Fruit fly (Drosophila melanogaster): ENCODE data around the gene Apc2.
A peak's percentile ranks its signal among the peaks of the same experiment; 100 is the strongest.

Apc2 gene

dm6 chr3R:24193373-24193879, 29.7 kb downstream of the Apc2 start, which contains the start of the genes SMC6 and CG6204 (continued):
- TF ChIP-seq knrl (GFP tag; IDR thresholded peaks at IDR 0.05; ENCODE audit: partially characterized antibody) (peak; percentile 19; the same call in 1 of the 3 replicates), dmrt99B (tag; optimal IDR thresholded peaks at IDR 0.05) (peak; percentile 95), GATAe (GFP tag; conservative IDR thresholded peaks at IDR 0.05) (peak; percentile 84), h (optimal IDR thresholded peaks at IDR 0.05) (no peak), CG10321 (GFP tag; IDR thresholded peaks at IDR 0.05) (peak; percentile 67; the same call in 1 of the 2 replicates), BtbVII (GFP tag; optimal IDR thresholded peaks at IDR 0.05) (peak; percentile 84), ind (GFP tag; optimal IDR thresholded peaks at IDR 0.05) (peak; percentile 95), emc (GFP tag; optimal IDR thresholded peaks at IDR 0.05) (peak; percentile 40), NC2β (GFP tag; optimal IDR thresholded peaks at IDR 0.05) (peak; percentile 77), Hr39 (optimal IDR thresholded peaks at IDR 0.05) (no peak), CG5953 (GFP tag; IDR thresholded peaks at IDR 0.05) (peak; percentile 78), CG13624 (GFP tag; optimal IDR thresholded peaks at IDR 0.05) (peak; percentile 95), CG11560 (tag; IDR thresholded peaks at IDR 0.05) (peak; percentile 86), CG12769 (tag; optimal IDR thresholded peaks at IDR 0.05) (peak; percentile 96), salm (tag; optimal IDR thresholded peaks at IDR 0.05) (peak; percentile 92), CG3726 (GFP tag; IDR thresholded peaks at IDR 0.05) (peak; percentile 86), Chrac-16 (GFP tag; optimal IDR thresholded peaks at IDR 0.05) (peak; percentile 94), tgo (GFP tag; IDR thresholded peaks at IDR 0.05) (peak; percentile 95), sens-2 (GFP tag; IDR thresholded peaks at IDR 0.05) (peak; percentile 85), aop (GFP tag; IDR thresholded peaks at IDR 0.05) (peak; percentile 18; the same call in 1 of the 2 replicates), CG16813 (GFP tag; IDR thresholded peaks at IDR 0.05; ENCODE audit: partially characterized antibody) (peak; percentile 33; the same call in 1 of the 3 replicates), Rx (GFP tag; IDR thresholded peaks at IDR 0.05) (peak; percentile 89), CG2678 (tag; optimal IDR thresholded peaks at IDR 0.05) (peak; percentile 97), Hey (tag; optimal IDR thresholded peaks at IDR 0.05) (peak; percentile 35), CG8924 (tag; optimal IDR thresholded peaks at IDR 0.05) (peak; percentile 95), CG17612 (GFP tag; IDR thresholded peaks at IDR 0.05) (peak; percentile 75), pan (optimal IDR thresholded peaks at IDR 0.05) (no peak), pan (GFP tag; optimal IDR thresholded peaks at IDR 0.05 in 1 of 2, IDR thresholded peaks at IDR 0.05 in 1 of 2) (peak in 1 of 2 experiments; percentile 96), CG34224 (GFP tag; IDR thresholded peaks at IDR 0.05; ENCODE audit: partially characterized antibody) (0 out of 3 replicates have a peak, but pooled peaks have one; percentile 23), CG15073 (GFP tag; optimal IDR thresholded peaks at IDR 0.05) (peak; percentile 62), Xrp1 (GFP tag; IDR thresholded peaks at IDR 0.05) (peak; percentile 95), Spps (tag; optimal IDR thresholded peaks at IDR 0.05) (peak; percentile 84), CG31365 (tag; optimal IDR thresholded peaks at IDR 0.05) (peak; percentile 73), CG6175 (GFP tag; IDR thresholded peaks at IDR 0.05) (peak; percentile 86), CG12236 (GFP tag; optimal IDR thresholded peaks at IDR 0.05) (peak; percentile 66), inv (GFP tag; IDR thresholded peaks at IDR 0.05; ENCODE audit: partially characterized antibody) (peak; percentile 51; the same call in 1 of the 2 replicates), Dad (GFP tag; optimal IDR thresholded peaks at IDR 0.05) (peak; percentile 78), CG12942 (GFP tag; optimal IDR thresholded peaks at IDR 0.05) (peak; percentile 85), bbx (GFP tag; IDR thresholded peaks at IDR 0.05; ENCODE audit: partially characterized antibody) (peak; percentile 44), CTCF (GFP tag; optimal IDR thresholded peaks at IDR 0.05) (peak; percentile 45), amos (GFP tag; IDR thresholded peaks at IDR 0.05; ENCODE audit: partially characterized antibody) (peak; percentile 60; the same call in 1 of the 2 replicates), CG17568 (GFP tag; optimal IDR thresholded peaks at IDR 0.05) (peak; percentile 87), Sry-δ (GFP tag; optimal IDR thresholded peaks at IDR 0.05) (peak; percentile 84), CG4424 (GFP tag; optimal IDR thresholded peaks at IDR 0.05) (peak; percentile 89), Oaz (GFP tag; IDR thresholded peaks at IDR 0.05) (peak; percentile 87), CG13424 (tag; optimal IDR thresholded peaks at IDR 0.05) (peak; percentile 95), Ssrp (tag; optimal IDR thresholded peaks at IDR 0.05) (peak; percentile 92), nerfin-1 (tag; optimal IDR thresholded peaks at IDR 0.05) (peak; percentile 94), stwl (tag; optimal IDR thresholded peaks at IDR 0.05) (peak; percentile 73), sr (GFP tag; IDR thresholded peaks at IDR 0.05) (peak; percentile 44; the same call in 1 of the 3 replicates), sqz (GFP tag; optimal IDR thresholded peaks at IDR 0.05) (peak; percentile 84)

All from whole organism, embryonic.